Fruit fly (Drosophila melanogaster): ENCODE data around the gene CG4452.

DNA sequence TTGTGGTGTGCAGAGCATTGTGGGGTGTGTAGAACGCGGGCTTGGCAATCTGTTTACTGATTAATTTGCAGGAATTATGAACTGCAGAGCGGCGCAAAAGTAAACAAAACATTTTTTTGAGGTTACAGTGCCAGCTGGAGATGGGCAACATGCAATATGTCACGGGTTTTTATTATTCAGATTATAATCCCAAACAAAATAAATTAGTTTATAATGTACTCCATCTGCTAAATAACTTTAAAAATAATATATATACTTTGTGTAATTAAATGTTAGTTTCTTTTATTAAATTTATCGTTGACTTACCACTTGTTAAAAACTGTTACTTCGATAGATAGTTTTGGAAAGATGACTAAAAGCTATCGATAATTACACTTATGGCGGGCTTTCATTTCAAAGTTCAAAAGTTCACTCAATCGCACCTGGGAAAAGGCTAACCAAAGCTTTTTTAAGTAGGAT, 3.8 kb downstream of the CG4452 start, which contains the start of gene Fdx1:
- TF ChIP-seq Hr78 (GFP tag; optimal IDR thresholded peaks at IDR 0.05) (no peak), dmrt93B (GFP tag; optimal IDR thresholded peaks at IDR 0.05) (no peak)
